Worm (Caenorhabditis elegans): ENCODE data around the gene K07E3.9.

ce11 chrX:8086725-8087641 is 21.0 kb upstream of the K07E3.9 start:
- no peak for TF ChIP-seq tbx-2 (tag; optimal IDR thresholded peaks at IDR 0.05)
- TF ChIP-seq dve-1 (tag; optimal IDR thresholded peaks at IDR 0.05): no peak
- no peak for TF ChIP-seq unc-3 (GFP tag; conservative IDR thresholded peaks at IDR 0.05)
- TF ChIP-seq unc-3 (tag; optimal IDR thresholded peaks at IDR 0.05): no peak
- TF ChIP-seq C08G9.2 (tag; optimal IDR thresholded peaks at IDR 0.05): no peak
- TF ChIP-seq ceh-2 (tag; optimal IDR thresholded peaks at IDR 0.05): no peak
- no peak for TF ChIP-seq eyg-1 (tag; optimal IDR thresholded peaks at IDR 0.05)
- TF ChIP-seq hlh-6 (tag; optimal IDR thresholded peaks at IDR 0.05): no peak

All from whole organism, late embryonic.